Fruit fly (Drosophila melanogaster) whole organism, adult: ENCODE data around the gene abd-A.

Experiments
- CG11617 ChIP-seq: fragments of 200-800 bp; sonication (Bioruptor generic); optimal IDR thresholded peaks from 2 replicates; lab custom pipeline; 2017; ENCODE audit warnings: mild to moderate bottlenecking, missing biosample characterization, missing genetic modification reagents, missing genetic modification characterization
- CG12768 ChIP-seq: fragments of 200-800 bp; sonication (Bioruptor generic); optimal IDR thresholded peaks from 2 replicates; lab custom pipeline; 2017; ENCODE audit warnings: missing biosample characterization, missing genetic modification characterization, mild to moderate bottlenecking, moderate library complexity, missing genetic modification reagents
- CG14711 ChIP-seq: fragments of 200-800 bp; sonication (Bioruptor generic); optimal IDR thresholded peaks from 2 replicates; lab custom pipeline; 2018; ENCODE audit warnings: missing biosample characterization, mild to moderate bottlenecking, missing genetic modification characterization, moderate library complexity
- CG1620 ChIP-seq: fragments of 200-800 bp; sonication (Bioruptor generic); optimal IDR thresholded peaks from 2 replicates; lab custom pipeline; 2016; ENCODE audit warnings: missing biosample characterization, missing genetic modification characterization
- CG33017 ChIP-seq: fragments of 200-800 bp; sonication (Bioruptor generic); optimal IDR thresholded peaks from 2 replicates; lab custom pipeline; 2018; ENCODE audit warnings: missing biosample characterization, mild to moderate bottlenecking, missing genetic modification characterization, moderate library complexity
- CG5204 ChIP-seq: fragments of 200-800 bp; sonication (Bioruptor generic); optimal IDR thresholded peaks from 2 replicates; lab custom pipeline; 2016; ENCODE audit warnings: missing biosample characterization, missing genetic modification characterization
- CG7045 ChIP-seq: fragments of 200-800 bp; sonication (Bioruptor generic); optimal IDR thresholded peaks from 2 replicates; lab custom pipeline; 2017; ENCODE audit warnings: missing biosample characterization, mild to moderate bottlenecking, missing genetic modification characterization
- CG7101 ChIP-seq: fragments of 200-800 bp; sonication (Bioruptor generic); optimal IDR thresholded peaks from 2 replicates; lab custom pipeline; 2018; ENCODE audit warnings: missing biosample characterization, mild to moderate bottlenecking, missing genetic modification characterization, moderate library complexity
- Clk ChIP-seq: fragments of 200-800 bp; sonication (Bioruptor generic); optimal IDR thresholded peaks from 2 replicates; lab custom pipeline; 2017; ENCODE audit warnings: missing biosample characterization, missing genetic modification characterization
- Crg-1 ChIP-seq: fragments of 200-800 bp; sonication (Bioruptor generic); optimal IDR thresholded peaks from 2 replicates; lab custom pipeline; 2016; ENCODE audit warnings: missing biosample characterization, missing genetic modification characterization
- Hr96 ChIP-seq: fragments of 200-800 bp; sonication (Bioruptor generic); optimal IDR thresholded peaks from 2 replicates; lab custom pipeline; 2016; ENCODE audit warnings: missing biosample characterization, missing genetic modification characterization
- Mnt ChIP-seq: fragments of 200-800 bp; sonication (Bioruptor generic); optimal IDR thresholded peaks from 2 replicates; lab custom pipeline; 2016; ENCODE audit warnings: missing biosample characterization, mild to moderate bottlenecking, missing genetic modification characterization
- bab1 ChIP-seq: fragments of 200-800 bp; sonication (Bioruptor generic); optimal IDR thresholded peaks from 3 replicates; lab custom pipeline; 2019; ENCODE audit warnings: missing biosample characterization, mild to moderate bottlenecking, missing genetic modification characterization, moderate library complexity
- cic ChIP-seq: fragments of 200-800 bp; sonication (Bioruptor generic); optimal IDR thresholded peaks from 2 replicates; lab custom pipeline; 2017; ENCODE audit warnings: missing biosample characterization, mild to moderate bottlenecking, missing genetic modification characterization, moderate library complexity
- cnc ChIP-seq, 2 experiments: fragments of >200 bp; optimal IDR thresholded peaks; 2 replicates each; lab custom pipeline; 2017
- kay ChIP-seq: fragments of 200-800 bp; sonication (Bioruptor generic); peaks from one replicate; lab custom pipeline; 2016; ENCODE audit warnings: missing biosample characterization, missing genetic modification characterization, borderline replicate concordance
- ovo ChIP-seq: fragments of 200-800 bp; sonication (Bioruptor generic); optimal IDR thresholded peaks from 2 replicates; lab custom pipeline; 2016; ENCODE audit warnings: missing biosample characterization, missing genetic modification characterization
- pad ChIP-seq: fragments of 200-800 bp; sonication (Bioruptor generic); optimal IDR thresholded peaks from 3 replicates; lab custom pipeline; 2017; ENCODE audit warnings: missing biosample characterization, missing genetic modification characterization, mild to moderate bottlenecking, moderate library complexity, missing genetic modification reagents
- tj ChIP-seq: fragments of 200-800 bp; sonication (Bioruptor generic); optimal IDR thresholded peaks from 3 replicates; lab custom pipeline; 2017; ENCODE audit warnings: missing biosample characterization, mild to moderate bottlenecking, missing genetic modification characterization, moderate library complexity
- toe ChIP-seq: fragments of 200-800 bp; sonication (Bioruptor generic); optimal IDR thresholded peaks from 2 replicates; lab custom pipeline; 2016; ENCODE audit warnings: missing biosample characterization, missing genetic modification characterization

The abd-A gene

dm6 chr3R:16843472-16843871 is 13.6 kb upstream of the abd-A start:
- TF ChIP-seq pad (no peak), CG1620 (GFP tag; lab: Kevin White, UChicago) (no peak), kay (GFP tag; lab: Kevin White, UChicago) (no peak), tj (GFP tag; lab: Kevin White, UChicago) (no peak), CG14711 (no peak), ovo (GFP tag; lab: Kevin White, UChicago) (no peak), Clk (no peak)

- no peak for TF ChIP-seq CG7045 (GFP tag; lab: Kevin White, UChicago)
- TF ChIP-seq bab1 (GFP tag; lab: Kevin White, UChicago) = no peak
- no peak for TF ChIP-seq Mnt (GFP tag; lab: Kevin White, UChicago)
- TF ChIP-seq toe (GFP tag; lab: Kevin White, UChicago) = no peak
- no peak for TF ChIP-seq Hr96 (GFP tag; lab: Kevin White, UChicago)
- no peak for TF ChIP-seq CG14711
- TF ChIP-seq CG12768 (GFP tag; lab: Kevin White, UChicago) = no peak
- TF ChIP-seq cic (GFP tag; lab: Kevin White, UChicago) = no peak
- TF ChIP-seq ovo (GFP tag; lab: Kevin White, UChicago) = no peak
Measured at dm6 chr3R:16842533-16842932, 12.7 kb upstream of the abd-A start.

- TF ChIP-seq tj (GFP tag; lab: Kevin White, UChicago) (no peak), Hr96 (GFP tag; lab: Kevin White, UChicago) (no peak), CG7045 (GFP tag; lab: Kevin White, UChicago) (no peak), Clk (no peak), CG14711 (no peak), CG11617 (GFP tag; lab: Kevin White, UChicago) (no peak), pad (no peak), CG1620 (GFP tag; lab: Kevin White, UChicago) (no peak), CG33017 (no peak), cic (GFP tag; lab: Kevin White, UChicago) (no peak), Mnt (GFP tag; lab: Kevin White, UChicago) (no peak), CG5204 (GFP tag; lab: Kevin White, UChicago) (no peak)
Measured at dm6 chr3R:16840762-16841161, 10.9 kb upstream of the abd-A start.

- TF ChIP-seq CG14711 = no peak
- TF ChIP-seq CG11617 (GFP tag; lab: Kevin White, UChicago) = no peak
- no peak for TF ChIP-seq Mnt (GFP tag; lab: Kevin White, UChicago)
- no peak for TF ChIP-seq kay (GFP tag; lab: Kevin White, UChicago)
- TF ChIP-seq pad = no peak
- no peak for TF ChIP-seq CG1620 (GFP tag; lab: Kevin White, UChicago)
- no peak for TF ChIP-seq CG7045 (GFP tag; lab: Kevin White, UChicago)
- no peak for TF ChIP-seq CG7101 (tag; lab: Kevin White, UChicago)
- TF ChIP-seq Clk = no peak
- TF ChIP-seq toe (GFP tag; lab: Kevin White, UChicago) = no peak
- TF ChIP-seq cic (GFP tag; lab: Kevin White, UChicago) = no peak
- no peak for TF ChIP-seq Hr96 (GFP tag; lab: Kevin White, UChicago)
- no peak for TF ChIP-seq cnc (optimal IDR thresholded peaks at IDR 0.05; lab: Kevin White, UChicago)
- no peak for TF ChIP-seq Crg-1 (GFP tag; lab: Kevin White, UChicago)
- no peak for TF ChIP-seq tj (GFP tag; lab: Kevin White, UChicago)
- TF ChIP-seq ovo (GFP tag; lab: Kevin White, UChicago) = no peak
- no peak for TF ChIP-seq CG12768 (GFP tag; lab: Kevin White, UChicago)
- no peak for TF ChIP-seq CG5204 (GFP tag; lab: Kevin White, UChicago)
- no peak for TF ChIP-seq bab1 (GFP tag; lab: Kevin White, UChicago)
- TF ChIP-seq CG33017 = no peak
Measured at dm6 chr3R:16839559-16840102, 9.8 kb upstream of the abd-A start.

- no peak for TF ChIP-seq CG7101 (tag; lab: Kevin White, UChicago)
- TF ChIP-seq kay (GFP tag; lab: Kevin White, UChicago) = no peak
- no peak for TF ChIP-seq bab1 (GFP tag; lab: Kevin White, UChicago)
- no peak for TF ChIP-seq CG14711
- TF ChIP-seq CG11617 (GFP tag; lab: Kevin White, UChicago) = no peak
- no peak for TF ChIP-seq toe (GFP tag; lab: Kevin White, UChicago)
- no peak for TF ChIP-seq cnc (optimal IDR thresholded peaks at IDR 0.05; lab: Kevin White, UChicago)
- no peak for TF ChIP-seq CG33017
- no peak for TF ChIP-seq CG7045 (GFP tag; lab: Kevin White, UChicago)
- no peak for TF ChIP-seq ovo (GFP tag; lab: Kevin White, UChicago)
- no peak for TF ChIP-seq Crg-1 (GFP tag; lab: Kevin White, UChicago)
Measured at dm6 chr3R:16837583-16838198, 7.8 kb upstream of the abd-A start.

dm6 chr3R:16836021-16836420 is 6.2 kb upstream of the abd-A start:
- TF ChIP-seq tj (GFP tag; lab: Kevin White, UChicago) (no peak), kay (GFP tag; lab: Kevin White, UChicago) (no peak), cic (GFP tag; lab: Kevin White, UChicago) (no peak), ovo (GFP tag; lab: Kevin White, UChicago) (no peak), CG12768 (GFP tag; lab: Kevin White, UChicago) (no peak), Crg-1 (GFP tag; lab: Kevin White, UChicago) (no peak)
